Worm (Caenorhabditis elegans) whole organism, L3 larva: ENCODE measurements around the gene F44E2.8.

ENCODE experiments used
- R02D3.7 ChIP-seq: fragments of 150-350 bp; optimal IDR thresholded peaks from 2 replicates; lab custom pipeline; 2014; ENCODE audit warnings: missing biosample characterization, missing genetic modification characterization
- aly-2 ChIP-seq: fragments of 150-350 bp; optimal IDR thresholded peaks from 2 replicates; lab custom pipeline; 2014; ENCODE audit warnings: missing biosample characterization, missing genetic modification characterization
- ama-1 ChIP-seq: fragments of 150-350 bp; optimal IDR thresholded peaks from 2 replicates; lab custom pipeline; 2018
- ceh-16 ChIP-seq: sonication (generic microtip); optimal IDR thresholded peaks from 2 replicates; lab custom pipeline; 2017; ENCODE audit warnings: missing biosample characterization, missing genetic modification characterization
- ceh-28 ChIP-seq: fragments of 150-350 bp; optimal IDR thresholded peaks from 2 replicates; lab custom pipeline; 2014; ENCODE audit warnings: missing biosample characterization, missing genetic modification reagents, missing genetic modification characterization
- ceh-82 ChIP-seq: fragments of 150-350 bp; optimal IDR thresholded peaks from 2 replicates; lab custom pipeline; 2014; ENCODE audit warnings: missing biosample characterization, missing genetic modification characterization
- ceh-9 ChIP-seq: sonication (generic microtip); optimal IDR thresholded peaks from 2 replicates; lab custom pipeline; 2018; ENCODE audit warnings: missing biosample characterization, missing genetic modification characterization
- daf-12 ChIP-seq: fragments of 150-350 bp; optimal IDR thresholded peaks from 2 replicates; lab custom pipeline; 2014; ENCODE audit warnings: missing biosample characterization, missing genetic modification reagents, missing genetic modification characterization
- egl-27 ChIP-seq: sonication (generic microtip); optimal IDR thresholded peaks from 4 replicates; lab custom pipeline; 2017; ENCODE audit warnings: missing biosample characterization, missing genetic modification reagents, missing genetic modification characterization
- egl-5 ChIP-seq: fragments of 150-350 bp; optimal IDR thresholded peaks from 2 replicates; lab custom pipeline; 2017; ENCODE audit warnings: missing biosample characterization, missing genetic modification reagents, missing genetic modification characterization, inconsistent platforms
- elt-3 ChIP-seq, 3 experiments: fragments of 150-350 bp in 1 of 3; sonication (generic microtip) in 2 of 3; optimal IDR thresholded peaks; 2 replicates in 2 of 3; 4 replicates in 1 of 3; lab custom pipeline; 2014 to 2017; ENCODE audit warnings: missing biosample characterization in 3 of 3, missing genetic modification characterization in 3 of 3
- eor-1 ChIP-seq, 2 experiments: fragments of 150-350 bp; optimal IDR thresholded peaks; 2 replicates each; lab custom pipeline; 2014 to 2018; ENCODE audit warnings: missing biosample characterization in 2 of 2, missing genetic modification characterization in 2 of 2
- fkh-10 ChIP-seq: sonication (generic microtip); optimal IDR thresholded peaks from 2 replicates; lab custom pipeline; 2017; ENCODE audit warnings: missing biosample characterization, missing genetic modification reagents, missing genetic modification characterization
- fkh-2 ChIP-seq: fragments of 150-350 bp; optimal IDR thresholded peaks from 2 replicates; lab custom pipeline; 2014; ENCODE audit warnings: missing biosample characterization, missing genetic modification reagents, missing genetic modification characterization
- fos-1 ChIP-seq: fragments of 150-350 bp; optimal IDR thresholded peaks from 2 replicates; lab custom pipeline; 2014; ENCODE audit warnings: missing biosample characterization, missing genetic modification characterization
- jun-1 ChIP-seq: fragments of 150-350 bp; optimal IDR thresholded peaks from 2 replicates; lab custom pipeline; 2014; ENCODE audit warnings: missing biosample characterization, missing genetic modification reagents, missing genetic modification characterization
- lin-15B ChIP-seq: fragments of 150-350 bp; optimal IDR thresholded peaks from 2 replicates; lab custom pipeline; 2014; ENCODE audit warnings: missing biosample characterization, missing genetic modification characterization
- lin-39 ChIP-seq: fragments of 150-350 bp; optimal IDR thresholded peaks from 2 replicates; lab custom pipeline; 2018; ENCODE audit warnings: missing biosample characterization, missing genetic modification reagents, missing genetic modification characterization
- lsy-12 ChIP-seq: sonication (generic microtip); optimal IDR thresholded peaks from 2 replicates; lab custom pipeline; 2016; ENCODE audit warnings: mild to moderate bottlenecking, missing genetic modification characterization, missing compliant biosample characterization
- mdl-1 ChIP-seq: fragments of 150-350 bp; optimal IDR thresholded peaks from 2 replicates; lab custom pipeline; 2014; ENCODE audit warnings: missing biosample characterization, missing genetic modification characterization
- mml-1 ChIP-seq: fragments of 150-350 bp; sonication (generic microtip); optimal IDR thresholded peaks from 3 replicates; lab custom pipeline; 2014; ENCODE audit warnings: missing biosample characterization, missing genetic modification characterization
- nfya-1 ChIP-seq: sonication (generic microtip); optimal IDR thresholded peaks from 2 replicates; lab custom pipeline; 2017; ENCODE audit warnings: missing genetic modification characterization, mild to moderate bottlenecking, missing compliant biosample characterization, antibody characterized with exemption, moderate library complexity; ENCODE audit not compliant: insufficient read depth
- nhr-11 ChIP-seq: fragments of 150-350 bp; optimal IDR thresholded peaks from 2 replicates; lab custom pipeline; 2014; ENCODE audit warnings: missing biosample characterization, missing genetic modification characterization
- nhr-12 ChIP-seq: fragments of 150-350 bp; optimal IDR thresholded peaks from 2 replicates; lab custom pipeline; 2014; ENCODE audit warnings: missing biosample characterization, missing genetic modification characterization
- nhr-23 ChIP-seq: fragments of 150-350 bp; optimal IDR thresholded peaks from 2 replicates; lab custom pipeline; 2014; ENCODE audit warnings: missing biosample characterization, missing genetic modification reagents, missing genetic modification characterization
- nhr-237 ChIP-seq: fragments of 150-350 bp; optimal IDR thresholded peaks from 2 replicates; lab custom pipeline; 2014; ENCODE audit warnings: missing biosample characterization, missing genetic modification characterization
- nhr-25 ChIP-seq: sonication (generic microtip); optimal IDR thresholded peaks from 2 replicates; lab custom pipeline; 2017; ENCODE audit warnings: missing biosample characterization, missing genetic modification characterization
- nhr-28 ChIP-seq: fragments of 150-350 bp; optimal IDR thresholded peaks from 2 replicates; lab custom pipeline; 2014; ENCODE audit warnings: missing biosample characterization, missing genetic modification characterization
- nhr-43 ChIP-seq: sonication (generic microtip); optimal IDR thresholded peaks from 2 replicates; lab custom pipeline; 2016; ENCODE audit warnings: mild to moderate bottlenecking, missing genetic modification characterization, missing compliant biosample characterization; ENCODE audit not compliant: poor library complexity, severe bottlenecking
- nhr-76 ChIP-seq: fragments of 150-350 bp; sonication (generic microtip); optimal IDR thresholded peaks from 5 replicates; lab custom pipeline; 2014; ENCODE audit warnings: missing biosample characterization, missing genetic modification characterization
- nhr-77 ChIP-seq: fragments of 150-350 bp; optimal IDR thresholded peaks from 2 replicates; lab custom pipeline; 2014; ENCODE audit warnings: missing biosample characterization, missing genetic modification characterization
- pha-4 ChIP-seq: fragments of 150-350 bp; optimal IDR thresholded peaks from 2 replicates; lab custom pipeline; 2014; ENCODE audit warnings: missing biosample characterization, missing genetic modification reagents, missing genetic modification characterization
- pqm-1 ChIP-seq: fragments of 150-350 bp; optimal IDR thresholded peaks from 2 replicates; lab custom pipeline; 2017; ENCODE audit warnings: missing biosample characterization, missing genetic modification characterization, inconsistent platforms
- sea-2 ChIP-seq: fragments of 150-350 bp; sonication (generic microtip); optimal IDR thresholded peaks from 4 replicates; lab custom pipeline; 2014; ENCODE audit warnings: missing biosample characterization, missing genetic modification reagents, missing genetic modification characterization
- skn-1 ChIP-seq: fragments of 150-350 bp; optimal IDR thresholded peaks from 2 replicates; lab custom pipeline; 2014; ENCODE audit warnings: missing biosample characterization, missing genetic modification characterization
- snpc-4 ChIP-seq: fragments of 150-350 bp; optimal IDR thresholded peaks from 2 replicates; lab custom pipeline; 2014; ENCODE audit warnings: missing biosample characterization, missing genetic modification characterization
- tbx-2 ChIP-seq: sonication (generic microtip); optimal IDR thresholded peaks from 2 replicates; lab custom pipeline; 2016; ENCODE audit warnings: mild to moderate bottlenecking, missing genetic modification characterization, missing compliant biosample characterization
- unc-39 ChIP-seq: sonication (generic microtip); optimal IDR thresholded peaks from 4 replicates; lab custom pipeline; 2017; ENCODE audit warnings: missing biosample characterization, missing genetic modification characterization
- unc-62 ChIP-seq: fragments of 150-350 bp; sonication (generic microtip); optimal IDR thresholded peaks from 4 replicates; lab custom pipeline; 2014; ENCODE audit warnings: missing biosample characterization, missing genetic modification reagents, missing genetic modification characterization
- zag-1 ChIP-seq: fragments of 150-350 bp; optimal IDR thresholded peaks from 2 replicates; lab custom pipeline; 2014; ENCODE audit warnings: missing biosample characterization, missing genetic modification characterization
- ztf-11 ChIP-seq: fragments of 150-350 bp; optimal IDR thresholded peaks from 2 replicates; lab custom pipeline; 2014; ENCODE audit warnings: missing biosample characterization, missing genetic modification characterization
- ztf-4 ChIP-seq: fragments of 150-350 bp; optimal IDR thresholded peaks from 2 replicates; lab custom pipeline; 2014; ENCODE audit warnings: missing biosample characterization, missing genetic modification characterization

Gene F44E2.8

ce11 chrIII:8849507-8849906, at the start of gene F44E2.8:
Gene F44E2.8 (minus strand): TSS chrIII:8849877.
- TF ChIP-seq unc-62 (GFP tag; lab: Kevin White, UChicago): no peak
- TF ChIP-seq nhr-23 (tag; lab: Kevin White, UChicago): no peak
- TF ChIP-seq egl-27 (tag; lab: Kevin White, UChicago): no peak
- no peak for TF ChIP-seq tbx-2
- no peak for TF ChIP-seq lin-39
- TF ChIP-seq nhr-25 (tag; lab: Kevin White, UChicago): no peak
- no peak for TF ChIP-seq ztf-4 (tag; lab: Kevin White, UChicago)
- no peak for TF ChIP-seq aly-2
- TF ChIP-seq mml-1 (tag; lab: Kevin White, UChicago): no peak
- no peak for TF ChIP-seq elt-3 (tag; optimal IDR thresholded peaks at IDR 0.05; lab: Kevin White, UChicago)
- no peak for TF ChIP-seq fkh-10 (GFP tag; lab: Kevin White, UChicago)
- no peak for TF ChIP-seq pha-4 (tag; lab: Kevin White, UChicago)
- no peak for TF ChIP-seq fos-1 (tag; lab: Kevin White, UChicago)
- TF ChIP-seq nhr-77: no peak
- no peak for TF ChIP-seq lsy-12
- TF ChIP-seq nhr-28 (tag; lab: Kevin White, UChicago): no peak
- no peak for TF ChIP-seq ceh-16 (tag; lab: Kevin White, UChicago)
- no peak for TF ChIP-seq mdl-1 (tag; lab: Kevin White, UChicago)
- no peak for TF ChIP-seq ceh-9 (tag; lab: Kevin White, UChicago)
- TF ChIP-seq daf-12 (tag; lab: Kevin White, UChicago): no peak

- TF ChIP-seq nhr-237 (no peak), nhr-43 (tag; lab: Kevin White, UChicago) (no peak), ceh-9 (tag; lab: Kevin White, UChicago) (no peak), fkh-2 (tag; lab: Kevin White, UChicago) (no peak), ama-1 (lab: Kevin White, UChicago) (no peak)
Observed at ce11 chrIII:8894782-8895181, 45.1 kb upstream of the F44E2.8 start, which contains the start of gene asna-1. Gene asna-1 (plus strand): TSS chrIII:8895082.

- no peak for TF ChIP-seq fos-1 (tag; lab: Kevin White, UChicago)
Observed at ce11 chrIII:8893464-8893863, 43.8 kb upstream of the F44E2.8 start, which contains the start of gene ZK637.4. Gene ZK637.4 (plus strand): TSS chrIII:8893764.

- TF ChIP-seq nhr-43 (tag; lab: Kevin White, UChicago) (no peak), mdl-1 (tag; lab: Kevin White, UChicago) (no peak), nhr-11 (tag; lab: Kevin White, UChicago) (no peak), nhr-237 (no peak), egl-27 (tag; lab: Kevin White, UChicago) (no peak), R02D3.7 (tag; lab: Kevin White, UChicago) (no peak), unc-39 (no peak), ceh-82 (tag; lab: Kevin White, UChicago) (no peak), ceh-9 (tag; lab: Kevin White, UChicago) (no peak), jun-1 (no peak), unc-62 (GFP tag; lab: Kevin White, UChicago) (no peak)
Observed at ce11 chrIII:8889931-8890330, 40.3 kb upstream of the F44E2.8 start, which contains the start of gene lnkn-1. Gene lnkn-1 (plus strand): TSS chrIII:8890231.

- peak; percentile 19 for TF ChIP-seq nhr-23 (tag; lab: Kevin White, UChicago)
- TF ChIP-seq egl-5 (tag; lab: Kevin White, UChicago): peak; percentile 20
- TF ChIP-seq aly-2: no peak
- TF ChIP-seq fos-1 (tag; lab: Kevin White, UChicago): no peak
- TF ChIP-seq daf-12 (tag; lab: Kevin White, UChicago): no peak
- peak; percentile 77 for TF ChIP-seq nfya-1 (tag; lab: Kevin White, UChicago)
- no peak for TF ChIP-seq egl-27 (tag; lab: Kevin White, UChicago)
- TF ChIP-seq ceh-28 (tag; lab: Kevin White, UChicago): no peak
- TF ChIP-seq mml-1 (tag; lab: Kevin White, UChicago): no peak
- no peak for TF ChIP-seq elt-3 (tag; optimal IDR thresholded peaks at IDR 0.05; lab: Kevin White, UChicago)
- TF ChIP-seq nhr-12 (tag; lab: Kevin White, UChicago): no peak
- TF ChIP-seq skn-1: peak; percentile 92
- no peak for TF ChIP-seq ztf-4 (tag; lab: Kevin White, UChicago)
- no peak for TF ChIP-seq unc-39
- no peak for TF ChIP-seq sea-2 (GFP tag; lab: Kevin White, UChicago)
- no peak for TF ChIP-seq nhr-237
- TF ChIP-seq ztf-11 (tag; lab: Kevin White, UChicago): no peak
- no peak for TF ChIP-seq ceh-16 (tag; lab: Kevin White, UChicago)
- TF ChIP-seq zag-1 (tag; lab: Kevin White, UChicago): no peak
- TF ChIP-seq snpc-4 (tag; lab: Kevin White, UChicago): peak; percentile 47
- TF ChIP-seq pqm-1: peak; percentile 65
- TF ChIP-seq lin-15B (tag; lab: Kevin White, UChicago): peak; percentile 49
- no peak for TF ChIP-seq mdl-1 (tag; lab: Kevin White, UChicago)
- no peak for TF ChIP-seq unc-62 (GFP tag; lab: Kevin White, UChicago)
- no peak for TF ChIP-seq lsy-12
- no peak for TF ChIP-seq nhr-77
- TF ChIP-seq tbx-2: no peak
- TF ChIP-seq eor-1 (tag; optimal IDR thresholded peaks at IDR 0.05; lab: Kevin White, UChicago): no peak
- no peak for TF ChIP-seq fkh-10 (GFP tag; lab: Kevin White, UChicago)
- TF ChIP-seq ceh-9 (tag; lab: Kevin White, UChicago): no peak
- peak; percentile 22 for TF ChIP-seq nhr-25 (tag; lab: Kevin White, UChicago)
- no peak for TF ChIP-seq nhr-76 (tag; lab: Kevin White, UChicago)
- no peak for TF ChIP-seq fkh-2 (tag; lab: Kevin White, UChicago)
Observed at ce11 chrIII:8888956-8889355, 39.3 kb upstream of the F44E2.8 start, which contains the start of gene ZK637.14. Gene ZK637.14 (minus strand): TSS chrIII:8889156.
